Worm (Caenorhabditis elegans): Measurements from ENCODE around the gene AC3.5.

Gene AC3.5

DNA sequence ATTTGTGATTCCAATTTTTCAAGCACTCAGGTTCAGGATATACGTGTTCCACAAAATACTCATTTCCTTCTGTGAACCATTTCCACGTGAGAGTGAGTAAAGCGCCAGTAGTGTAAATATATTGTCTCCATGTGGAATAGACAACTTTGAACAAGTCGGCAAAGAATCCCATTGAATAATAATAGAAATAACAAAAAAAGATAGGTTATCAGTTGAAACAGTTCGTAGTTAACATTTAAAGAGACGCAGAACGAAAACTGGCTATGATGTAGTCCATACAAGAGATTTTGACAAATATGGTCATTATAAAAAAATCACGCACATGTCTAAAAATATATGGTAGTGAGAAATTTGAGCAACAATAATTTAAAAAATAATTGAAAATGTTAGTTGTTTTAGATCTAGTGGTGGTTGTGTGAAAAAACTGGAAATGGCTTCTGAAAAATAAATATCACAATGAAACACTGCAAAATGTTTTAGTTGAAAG lies 30.8 kb upstream of the AC3.5 start, which contains the start of gene ceeh-2:
TSS of gene ceeh-2 (minus strand) at position 437 of the 487 bp plus-strand sequence.
- TF ChIP-seq sma-9 (GFP tag; optimal IDR thresholded peaks at IDR 0.05) (peak; percentile 17), sma-9 (tag; optimal IDR thresholded peaks at IDR 0.05) (no peak), Y55F3AM.14 (GFP tag; optimal IDR thresholded peaks at IDR 0.05) (no peak), fos-1 (tag; optimal IDR thresholded peaks at IDR 0.05) (peak; percentile 6)

DNA sequence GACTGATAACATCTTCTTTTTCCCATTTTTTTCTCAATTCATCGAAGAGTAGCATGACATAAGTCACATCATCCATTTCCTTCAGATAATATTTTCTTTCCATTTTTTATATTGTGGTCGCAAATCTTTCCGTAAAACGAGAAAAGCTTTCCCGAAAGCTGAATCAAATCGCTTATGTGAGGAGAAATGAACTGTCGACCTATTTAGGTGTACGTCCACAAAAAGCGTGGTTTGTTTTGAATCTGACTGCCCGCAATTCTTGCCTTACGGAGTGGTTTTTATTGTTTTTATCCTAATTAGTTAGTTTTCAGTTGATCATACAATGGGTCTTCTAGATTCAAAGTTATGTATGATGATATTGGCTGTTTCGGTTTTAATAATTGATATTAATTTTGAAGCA lies 30.1 kb upstream of the AC3.5 start, which contains the start of gene ttll-15:
TSS of gene ttll-15 (plus strand) at position 301 of the 400 bp plus-strand sequence.
- TF ChIP-seq egl-27 (tag; optimal IDR thresholded peaks at IDR 0.05) (no peak), mdl-1 (tag; optimal IDR thresholded peaks at IDR 0.05) (no peak), ceh-82 (tag; optimal IDR thresholded peaks at IDR 0.05) (no peak), lin-13 (GFP tag; optimal IDR thresholded peaks at IDR 0.05) (no peak), ztf-1 (GFP tag; conservative IDR thresholded peaks at IDR 0.05) (no peak), nhr-12 (tag; optimal IDR thresholded peaks at IDR 0.05) (no peak), nhr-6 (tag; optimal IDR thresholded peaks at IDR 0.05) (no peak), unc-39 (tag; optimal IDR thresholded peaks at IDR 0.05) (no peak), lin-39 (tag; optimal IDR thresholded peaks at IDR 0.05) (no peak), nhr-11 (tag; optimal IDR thresholded peaks at IDR 0.05) (no peak), ZK546.5 (tag; optimal IDR thresholded peaks at IDR 0.05) (no peak), aly-2 (tag; optimal IDR thresholded peaks at IDR 0.05) (no peak), lsy-2 (tag; optimal IDR thresholded peaks at IDR 0.05) (no peak), ceh-16 (tag; optimal IDR thresholded peaks at IDR 0.05) (no peak), alr-1 (tag; optimal IDR thresholded peaks at IDR 0.05) (no peak)

DNA sequence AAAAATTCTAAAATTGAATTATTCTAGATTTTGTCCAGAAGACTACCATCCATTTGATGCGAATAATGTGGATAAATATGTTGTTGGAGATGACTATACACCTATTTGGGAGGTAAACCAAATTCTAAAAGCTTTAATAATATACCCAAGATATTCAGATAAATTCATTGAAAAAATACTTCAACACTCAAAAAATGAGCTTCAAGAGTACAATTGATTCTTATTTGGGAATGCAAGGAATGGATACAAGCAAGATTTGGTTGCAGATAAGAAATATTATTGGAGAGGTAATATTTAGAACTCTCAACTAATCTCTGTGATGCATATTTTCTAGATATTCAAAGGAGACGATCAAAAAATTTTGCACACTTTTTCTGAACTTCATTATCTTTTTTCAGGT lies 28.1 kb upstream of the AC3.5 start:
- no peak for TF ChIP-seq nhr-77 (tag; optimal IDR thresholded peaks at IDR 0.05)
- no peak for TF ChIP-seq unc-39 (tag; optimal IDR thresholded peaks at IDR 0.05)
- TF ChIP-seq elt-1 (tag; optimal IDR thresholded peaks at IDR 0.05) = no peak
- no peak for TF ChIP-seq egl-27 (tag; optimal IDR thresholded peaks at IDR 0.05)
- no peak for TF ChIP-seq dmd-4 (tag; optimal IDR thresholded peaks at IDR 0.05)
- no peak for TF ChIP-seq ceh-16 (tag; optimal IDR thresholded peaks at IDR 0.05)
- no peak for TF ChIP-seq crh-2 (tag; optimal IDR thresholded peaks at IDR 0.05)
- TF ChIP-seq ama-1 (optimal IDR thresholded peaks at IDR 0.05) = no peak
- TF ChIP-seq nhr-23 (tag; optimal IDR thresholded peaks at IDR 0.05) = no peak
- TF ChIP-seq ztf-4 (tag; optimal IDR thresholded peaks at IDR 0.05) = no peak
- no peak for TF ChIP-seq R02D3.7 (tag; optimal IDR thresholded peaks at IDR 0.05)
- no peak for TF ChIP-seq lin-11 (tag; optimal IDR thresholded peaks at IDR 0.05)
- TF ChIP-seq mdl-1 (tag; optimal IDR thresholded peaks at IDR 0.05) = no peak
- TF ChIP-seq nhr-10 (tag; optimal IDR thresholded peaks at IDR 0.05) = no peak
- TF ChIP-seq zag-1 (tag; optimal IDR thresholded peaks at IDR 0.05) = no peak
- TF ChIP-seq Y55F3AM.14 (GFP tag; optimal IDR thresholded peaks at IDR 0.05) = no peak
- TF ChIP-seq sma-9 (GFP tag; optimal IDR thresholded peaks at IDR 0.05) = no peak
- no peak for TF ChIP-seq sma-9 (tag; optimal IDR thresholded peaks at IDR 0.05)

DNA sequence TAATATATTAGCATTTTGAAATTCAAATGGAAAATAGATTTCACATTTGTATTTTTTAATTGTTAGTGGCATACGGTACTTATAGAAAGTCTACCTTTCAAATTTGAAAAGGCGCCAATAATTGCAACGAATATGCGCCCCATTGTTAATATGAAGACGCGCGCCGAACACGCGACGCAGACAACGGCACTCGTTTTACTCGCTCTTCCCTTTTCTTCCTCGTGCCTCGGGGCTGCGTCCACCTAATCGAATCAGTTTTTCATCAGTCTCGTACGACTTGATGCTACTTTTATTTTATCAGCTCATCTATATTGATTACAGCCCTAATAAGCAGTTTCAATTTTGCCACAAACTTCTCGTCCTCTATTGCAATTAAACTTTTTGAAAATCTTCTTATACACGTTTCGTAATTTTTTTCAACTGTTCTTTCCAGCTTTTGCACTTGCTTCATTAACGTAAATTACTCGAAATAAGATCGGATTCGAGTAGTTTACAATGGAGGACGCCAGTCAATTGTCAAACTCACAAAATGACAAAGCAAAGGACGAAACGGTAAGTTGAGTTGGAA lies 26.4 kb upstream of the AC3.5 start, which contains the start of gene cash-1:
TSS of gene cash-1 (plus strand) at position 432 of the 568 bp plus-strand sequence.
- peak; percentile 6 for TF ChIP-seq nhr-21 (tag; optimal IDR thresholded peaks at IDR 0.05)
- TF ChIP-seq mdl-1 (tag; optimal IDR thresholded peaks at IDR 0.05) = peak in 1 of 2 experiments; percentile 45
- peak; percentile 48 for TF ChIP-seq sem-4 (tag; optimal IDR thresholded peaks at IDR 0.05)
- TF ChIP-seq F13H6.1 (tag; optimal IDR thresholded peaks at IDR 0.05) = peak; percentile 24
- TF ChIP-seq R02D3.7 (tag; optimal IDR thresholded peaks at IDR 0.05) = no peak
- TF ChIP-seq Y55F3AM.14 (GFP tag; optimal IDR thresholded peaks at IDR 0.05) = no peak
- peak; percentile 78 for TF ChIP-seq gmeb-1 (tag; optimal IDR thresholded peaks at IDR 0.05)
- TF ChIP-seq nhr-25 (tag; optimal IDR thresholded peaks at IDR 0.05) = peak; percentile 46
- TF ChIP-seq snpc-4 (tag; optimal IDR thresholded peaks at IDR 0.05) = peak; percentile 45
- TF ChIP-seq C34F6.9 (tag; optimal IDR thresholded peaks at IDR 0.05) = peak; percentile 66
- peak; percentile 58 for TF ChIP-seq sma-9 (GFP tag; optimal IDR thresholded peaks at IDR 0.05)
- TF ChIP-seq sma-9 (tag; optimal IDR thresholded peaks at IDR 0.05) = no peak
- TF ChIP-seq unc-62 (GFP tag; optimal IDR thresholded peaks at IDR 0.05) = no peak
- peak in 1 of 2 experiments; percentile 74 for TF ChIP-seq lsy-2 (tag; optimal IDR thresholded peaks at IDR 0.05)
- TF ChIP-seq crh-2 (tag; optimal IDR thresholded peaks at IDR 0.05) = peak; percentile 75
- TF ChIP-seq fos-1 (tag; optimal IDR thresholded peaks at IDR 0.05) = peak; percentile 59
- TF ChIP-seq lin-13 (GFP tag; optimal IDR thresholded peaks at IDR 0.05) = peak; percentile 72
- no peak for TF ChIP-seq ztf-4 (tag; optimal IDR thresholded peaks at IDR 0.05)
- no peak for TF ChIP-seq ZK546.5 (tag; optimal IDR thresholded peaks at IDR 0.05)
- TF ChIP-seq ztf-11 (tag; optimal IDR thresholded peaks at IDR 0.05) = no peak
- peak; percentile 57 for TF ChIP-seq sma-3 (GFP tag; optimal IDR thresholded peaks at IDR 0.05)
- TF ChIP-seq nhr-129 (tag; optimal IDR thresholded peaks at IDR 0.05) = peak; percentile 71
- TF ChIP-seq blmp-1 (tag; optimal IDR thresholded peaks at IDR 0.05; ENCODE audit: insufficient read depth) = peak; percentile 7
- peak; percentile 7 for TF ChIP-seq lin-11 (tag; optimal IDR thresholded peaks at IDR 0.05)
- no peak for TF ChIP-seq lin-39 (tag; optimal IDR thresholded peaks at IDR 0.05)
